Fruit fly (Drosophila melanogaster): Measurements from ENCODE around the gene Axud1.

Axud1 gene

dm6 chr2L:2380805-2381204, 15.7 kb downstream of the Axud1 start, which contains the start of gene Eogt (continued):
- TF ChIP-seq ara (GFP tag; IDR thresholded peaks at IDR 0.05) = peak; percentile 98
- TF ChIP-seq abd-A (tag; optimal IDR thresholded peaks at IDR 0.05) = peak; percentile 76
- TF ChIP-seq CG12659 (GFP tag; optimal IDR thresholded peaks at IDR 0.05) = peak; percentile 95
- TF ChIP-seq gem (tag; optimal IDR thresholded peaks at IDR 0.05) = peak; percentile 98
- peak; percentile 88 for TF ChIP-seq tio (GFP tag; optimal IDR thresholded peaks at IDR 0.05)

dm6 chr2L:2382971-2383370, 17.8 kb downstream of the Axud1 start, which contains the start of gene PIG-Wa:
PIG-Wa (plus strand) TSS chr2L:2383202.
- TF ChIP-seq MTF-1 (GFP tag; optimal IDR thresholded peaks at IDR 0.05; ENCODE audit: borderline replicate concordance) = no peak
- TF ChIP-seq CG3065 (GFP tag; optimal IDR thresholded peaks at IDR 0.05) = no peak
- TF ChIP-seq sens-2 (GFP tag; IDR thresholded peaks at IDR 0.05) = no peak
- TF ChIP-seq gfzf (GFP tag; optimal IDR thresholded peaks at IDR 0.05) = peak; percentile 71
- no peak for TF ChIP-seq az2 (GFP tag; optimal IDR thresholded peaks at IDR 0.05)
- TF ChIP-seq wek (GFP tag; optimal IDR thresholded peaks at IDR 0.05) = peak; percentile 34
- TF ChIP-seq pfk (GFP tag; optimal IDR thresholded peaks at IDR 0.05) = no peak
- no peak for TF ChIP-seq CG32532 (GFP tag; IDR thresholded peaks at IDR 0.05)
- TF ChIP-seq CG1647 (GFP tag; optimal IDR thresholded peaks at IDR 0.05) = no peak
- TF ChIP-seq tup (GFP tag; optimal IDR thresholded peaks at IDR 0.05) = no peak
- no peak for TF ChIP-seq CG12219 (GFP tag; optimal IDR thresholded peaks at IDR 0.05)
- no peak for TF ChIP-seq cad (GFP tag; optimal IDR thresholded peaks at IDR 0.05)
- no peak for TF ChIP-seq CG6683 (GFP tag; optimal IDR thresholded peaks at IDR 0.05)
- no peak for TF ChIP-seq CG1602 (GFP tag; optimal IDR thresholded peaks at IDR 0.05)
- TF ChIP-seq ase (GFP tag; IDR thresholded peaks at IDR 0.05) = no peak
- peak; percentile 63 for TF ChIP-seq sens (GFP tag)
- TF ChIP-seq hth (optimal IDR thresholded peaks at IDR 0.05) = no peak
- TF ChIP-seq ci (GFP tag; IDR thresholded peaks at IDR 0.05) = no peak; the same call in 2 of the 3 replicates
- TF ChIP-seq nmo (GFP tag; optimal IDR thresholded peaks at IDR 0.05) = peak; percentile 64
- TF ChIP-seq fd96Cb (tag; optimal IDR thresholded peaks at IDR 0.05) = no peak
- TF ChIP-seq toy (GFP tag; IDR thresholded peaks at IDR 0.05) = no peak
- TF ChIP-seq CG4282 (GFP tag; optimal IDR thresholded peaks at IDR 0.05) = no peak
- no peak for TF ChIP-seq Lpt (GFP tag; optimal IDR thresholded peaks at IDR 0.05)
- TF ChIP-seq CG10209 (GFP tag; optimal IDR thresholded peaks at IDR 0.05) = no peak
- TF ChIP-seq CG3847 (GFP tag; IDR thresholded peaks at IDR 0.05) = peak; percentile 54
- no peak for TF ChIP-seq E2f1 (GFP tag; IDR thresholded peaks at IDR 0.05)
- TF ChIP-seq Atf3 (GFP tag; optimal IDR thresholded peaks at IDR 0.05) = no peak
- TF ChIP-seq Sin3A (optimal IDR thresholded peaks at IDR 0.05) = no peak
- no peak for TF ChIP-seq CG4820 (GFP tag; optimal IDR thresholded peaks at IDR 0.05)
- peak; percentile 8 for TF ChIP-seq CG12659 (GFP tag; optimal IDR thresholded peaks at IDR 0.05)
- no peak for TF ChIP-seq repo (GFP tag; optimal IDR thresholded peaks at IDR 0.05)
- TF ChIP-seq slp2 (GFP tag; optimal IDR thresholded peaks at IDR 0.05) = no peak
- TF ChIP-seq CG2202 (tag; optimal IDR thresholded peaks at IDR 0.05) = no peak
- no peak for TF ChIP-seq ash1 (GFP tag; optimal IDR thresholded peaks at IDR 0.05)
- peak; percentile 31 for TF ChIP-seq CG2116 (GFP tag; optimal IDR thresholded peaks at IDR 0.05)
- no peak for TF ChIP-seq Blimp-1 (GFP tag; optimal IDR thresholded peaks at IDR 0.05)
- TF ChIP-seq prd (optimal IDR thresholded peaks at IDR 0.05) = no peak
- no peak for TF ChIP-seq prd (GFP tag; IDR thresholded peaks at IDR 0.05)
- no peak for TF ChIP-seq CG4617 (GFP tag; optimal IDR thresholded peaks at IDR 0.05; ENCODE audit: borderline replicate concordance)
- peak; percentile 64 for TF ChIP-seq amos (GFP tag; IDR thresholded peaks at IDR 0.05; ENCODE audit: partially characterized antibody)
- TF ChIP-seq CG9932 (GFP tag; IDR thresholded peaks at IDR 0.05) = no peak
- no peak for TF ChIP-seq cato (GFP tag; optimal IDR thresholded peaks at IDR 0.05; ENCODE audit: borderline replicate concordance)
- TF ChIP-seq Scr (GFP tag; IDR thresholded peaks at IDR 0.05; ENCODE audit: partially characterized antibody) = peak; percentile 40; the same call in 1 of the 2 replicates
- peak; percentile 55; the same call in 2 of the 3 replicates for TF ChIP-seq CG16813 (GFP tag; IDR thresholded peaks at IDR 0.05; ENCODE audit: partially characterized antibody)
- no peak for TF ChIP-seq CG15073 (GFP tag; optimal IDR thresholded peaks at IDR 0.05)
- TF ChIP-seq en (GFP tag; optimal IDR thresholded peaks at IDR 0.05) = no peak
- no peak for TF ChIP-seq CG8944 (GFP tag; optimal IDR thresholded peaks at IDR 0.05)

Measured in whole organism, embryonic.